Fruit fly (Drosophila melanogaster): Measurements from ENCODE around the gene CG32240.

Gene CG32240

dm6 chr3L:4381529-4381928 lies at the start of gene CG32240:
TSS of gene CG32240 (minus strand) at chr3L:4381629.
- TF ChIP-seq ttk (optimal IDR thresholded peaks at IDR 0.05) (no peak), psq (optimal IDR thresholded peaks at IDR 0.05) (no peak), Sin3A (optimal IDR thresholded peaks at IDR 0.05) (no peak), insv (optimal IDR thresholded peaks at IDR 0.05) (no peak), h (optimal IDR thresholded peaks at IDR 0.05) (no peak), Myc (optimal IDR thresholded peaks at IDR 0.05) (no peak)

dm6 chr3L:4430331-4430730 lies 48.9 kb upstream of the CG32240 start:
- TF ChIP-seq ttk (optimal IDR thresholded peaks at IDR 0.05) (no peak), Myc (optimal IDR thresholded peaks at IDR 0.05) (no peak), insv (optimal IDR thresholded peaks at IDR 0.05) (no peak), psq (optimal IDR thresholded peaks at IDR 0.05) (no peak), Sin3A (optimal IDR thresholded peaks at IDR 0.05) (no peak), h (optimal IDR thresholded peaks at IDR 0.05) (no peak)

dm6 chr3L:4428918-4429546 lies 47.6 kb upstream of the CG32240 start, which contains the start of gene nAChRbeta1:
TSS of gene nAChRbeta1 (plus strand) at chr3L:4429349.
- no peak for TF ChIP-seq ttk (optimal IDR thresholded peaks at IDR 0.05)
- no peak for TF ChIP-seq Sin3A (optimal IDR thresholded peaks at IDR 0.05)
- no peak for TF ChIP-seq Myc (optimal IDR thresholded peaks at IDR 0.05)
- TF ChIP-seq psq (optimal IDR thresholded peaks at IDR 0.05): no peak
- TF ChIP-seq insv (optimal IDR thresholded peaks at IDR 0.05): no peak
- TF ChIP-seq h (optimal IDR thresholded peaks at IDR 0.05): no peak

dm6 chr3L:4426581-4426980 lies 45.2 kb upstream of the CG32240 start:
- no peak for TF ChIP-seq Myc (optimal IDR thresholded peaks at IDR 0.05)
- TF ChIP-seq insv (optimal IDR thresholded peaks at IDR 0.05): no peak
- no peak for TF ChIP-seq psq (optimal IDR thresholded peaks at IDR 0.05)
- no peak for TF ChIP-seq ttk (optimal IDR thresholded peaks at IDR 0.05)
- TF ChIP-seq h (optimal IDR thresholded peaks at IDR 0.05): no peak
- TF ChIP-seq Sin3A (optimal IDR thresholded peaks at IDR 0.05): no peak

dm6 chr3L:4421362-4421761 lies 39.9 kb upstream of the CG32240 start, which contains the start of gene CG15020:
TSS of gene CG15020 (plus strand) at chr3L:4421662.
- TF ChIP-seq Myc (optimal IDR thresholded peaks at IDR 0.05) (no peak), ttk (optimal IDR thresholded peaks at IDR 0.05) (no peak), Sin3A (optimal IDR thresholded peaks at IDR 0.05) (no peak), psq (optimal IDR thresholded peaks at IDR 0.05) (no peak)

- TF ChIP-seq Myc (optimal IDR thresholded peaks at IDR 0.05) (no peak), ttk (optimal IDR thresholded peaks at IDR 0.05) (no peak), psq (optimal IDR thresholded peaks at IDR 0.05) (no peak), Sin3A (optimal IDR thresholded peaks at IDR 0.05) (no peak), h (optimal IDR thresholded peaks at IDR 0.05) (no peak), insv (optimal IDR thresholded peaks at IDR 0.05) (no peak)
These were observed 36.1 kb upstream of the CG32240 start for dm6 chr3L:4417543-4417942.

- TF ChIP-seq Sin3A (optimal IDR thresholded peaks at IDR 0.05) (no peak), psq (optimal IDR thresholded peaks at IDR 0.05) (no peak), h (optimal IDR thresholded peaks at IDR 0.05) (no peak), Myc (optimal IDR thresholded peaks at IDR 0.05) (no peak), insv (optimal IDR thresholded peaks at IDR 0.05) (no peak), ttk (optimal IDR thresholded peaks at IDR 0.05) (no peak)
These were observed 35.6 kb upstream of the CG32240 start for dm6 chr3L:4417068-4417467.

- TF ChIP-seq insv (optimal IDR thresholded peaks at IDR 0.05) (no peak), ttk (optimal IDR thresholded peaks at IDR 0.05) (no peak), psq (optimal IDR thresholded peaks at IDR 0.05) (no peak), h (optimal IDR thresholded peaks at IDR 0.05) (no peak), Sin3A (optimal IDR thresholded peaks at IDR 0.05) (no peak), Myc (optimal IDR thresholded peaks at IDR 0.05) (no peak)
These were observed 34.2 kb upstream of the CG32240 start for dm6 chr3L:4415326-4416274.

dm6 chr3L:4414579-4414978 lies 33.1 kb upstream of the CG32240 start:
- TF ChIP-seq insv (optimal IDR thresholded peaks at IDR 0.05): no peak
- TF ChIP-seq Myc (optimal IDR thresholded peaks at IDR 0.05): no peak
- TF ChIP-seq psq (optimal IDR thresholded peaks at IDR 0.05): no peak
- TF ChIP-seq Sin3A (optimal IDR thresholded peaks at IDR 0.05): no peak
- no peak for TF ChIP-seq ttk (optimal IDR thresholded peaks at IDR 0.05)
- no peak for TF ChIP-seq h (optimal IDR thresholded peaks at IDR 0.05)

- TF ChIP-seq insv (optimal IDR thresholded peaks at IDR 0.05) (no peak), h (optimal IDR thresholded peaks at IDR 0.05) (no peak), ttk (optimal IDR thresholded peaks at IDR 0.05) (no peak), psq (optimal IDR thresholded peaks at IDR 0.05) (no peak), Sin3A (optimal IDR thresholded peaks at IDR 0.05) (no peak), Myc (optimal IDR thresholded peaks at IDR 0.05) (no peak)
These were observed 32.5 kb upstream of the CG32240 start for dm6 chr3L:4413800-4414446.

- TF ChIP-seq insv (optimal IDR thresholded peaks at IDR 0.05) (no peak), h (optimal IDR thresholded peaks at IDR 0.05) (no peak), Myc (optimal IDR thresholded peaks at IDR 0.05) (no peak), Sin3A (optimal IDR thresholded peaks at IDR 0.05) (no peak), psq (optimal IDR thresholded peaks at IDR 0.05) (no peak)
These were observed 31.5 kb upstream of the CG32240 start for dm6 chr3L:4412974-4413373.

dm6 chr3L:4411951-4412350 lies 30.5 kb upstream of the CG32240 start:
- TF ChIP-seq psq (optimal IDR thresholded peaks at IDR 0.05): no peak
- TF ChIP-seq ttk (optimal IDR thresholded peaks at IDR 0.05): no peak
- TF ChIP-seq Myc (optimal IDR thresholded peaks at IDR 0.05): no peak

Measured in Kc167 (cell line).